Fruit fly (Drosophila melanogaster) whole organism, embryonic: Measurements from ENCODE around the gene CG10669.

Experiments
- CG10543 ChIP-seq: fragments of 200-800 bp; sonication (Bioruptor generic); optimal IDR thresholded peaks from 3 replicates; lab custom pipeline; 2017; ENCODE audit warnings: missing biosample characterization, mild to moderate bottlenecking, missing genetic modification characterization, moderate library complexity
- CG13296 ChIP-seq: fragments of 200-800 bp; sonication (Bioruptor generic); optimal IDR thresholded peaks from 3 replicates; lab custom pipeline; 2018; ENCODE audit warnings: missing biosample characterization, mild to moderate bottlenecking, missing genetic modification characterization
- CG13894 ChIP-seq: fragments of 200-800 bp; sonication (Bioruptor generic); optimal IDR thresholded peaks from 3 replicates; lab custom pipeline; 2018; ENCODE audit warnings: missing biosample characterization, mild to moderate bottlenecking, missing genetic modification characterization, moderate library complexity
- CG2129 ChIP-seq: fragments of 200-800 bp; sonication (Bioruptor generic); IDR thresholded peaks from 2 replicates; pipeline ENCODE4 v1.3.6; 2022; ENCODE audit warnings: missing biosample characterization, missing genetic modification characterization; ENCODE audit not compliant: partially characterized antibody
- CG3163 ChIP-seq: fragments of 200-800 bp; sonication (Bioruptor generic); optimal IDR thresholded peaks from 3 replicates; lab custom pipeline; 2016; ENCODE audit warnings: missing biosample characterization, missing genetic modification characterization
- Hr78 ChIP-seq, 2 experiments: fragments of 200-800 bp in 1 of 2; fragments of >200 bp in 1 of 2; sonication (Bioruptor generic) in 1 of 2; optimal IDR thresholded peaks; 2 replicates each; lab custom pipeline; 2017 to 2019; ENCODE audit warnings: missing biosample characterization in 2 of 2, missing genetic modification characterization in 2 of 2, mild to moderate bottlenecking in 1 of 2, moderate library complexity in 1 of 2
- bowl ChIP-seq: fragments of 200-800 bp; sonication (Bioruptor generic); IDR thresholded peaks from 2 replicates; pipeline ENCODE4 v1.3.6; 2022; ENCODE audit warnings: missing biosample characterization, missing genetic modification characterization
- h ChIP-seq: fragments of >200 bp; optimal IDR thresholded peaks from 2 replicates; lab custom pipeline; 2017
- onecut ChIP-seq: fragments of 200-800 bp; sonication (Bioruptor generic); IDR thresholded peaks from 2 replicates; pipeline ENCODE4 v1.3.6; 2022; ENCODE audit warnings: missing biosample characterization, missing genetic modification characterization
- sug ChIP-seq: fragments of 200-800 bp; optimal IDR thresholded peaks from 2 replicates; lab custom pipeline; 2019; ENCODE audit warnings: missing biosample characterization, mild to moderate bottlenecking, missing genetic modification characterization, moderate library complexity

- TF ChIP-seq CG3163 (GFP tag; lab: Kevin White, UChicago) (peak; percentile 55), bowl (GFP tag; lab: Robert Waterston, UW) (no peak), CG13296 (GFP tag; lab: Kevin White, UChicago) (no peak), CG2129 (GFP tag; lab: Robert Waterston, UW) (no peak), Hr78 (GFP tag; optimal IDR thresholded peaks at IDR 0.05; lab: Kevin White, UChicago) (no peak), h (lab: Kevin White, UChicago) (no peak), CG13894 (tag; lab: Kevin White, UChicago) (no peak), onecut (GFP tag; lab: Robert Waterston, UW) (no peak), sug (tag; lab: Kevin White, UChicago) (no peak), CG10543 (GFP tag; lab: Kevin White, UChicago) (no peak)
These were observed 3.9 kb downstream of the CG10669 start, which contains the start of gene CHKov2 for dm6 chr3R:25331103-25331502.
